Worm (Caenorhabditis elegans): ENCODE results near the gene chil-24.

The chil-24 gene

DNA sequence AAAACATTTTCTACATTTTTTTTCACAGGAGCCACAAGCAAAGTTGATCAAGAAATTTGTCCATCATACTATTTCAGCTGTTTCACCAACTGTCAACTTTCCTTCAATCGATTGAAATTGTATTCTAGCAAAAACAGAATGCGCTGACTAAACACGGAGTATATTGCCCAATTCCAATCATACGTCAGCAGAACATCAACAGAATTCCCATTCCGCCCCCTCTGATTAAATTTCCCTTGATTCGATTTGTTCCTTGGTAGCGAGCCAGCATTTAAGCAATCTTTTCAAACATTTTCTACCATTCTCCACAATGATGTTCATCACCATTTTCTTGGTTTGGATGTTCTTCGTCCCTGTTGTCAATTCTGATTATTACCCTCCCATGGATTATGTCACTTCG is 16.9 kb downstream of the chil-24 start, which contains the start of gene T10D4.15:
T10D4.15 (plus strand) TSS at position 301 of the 400 bp plus-strand sequence.
- TF ChIP-seq sea-1 (GFP tag; conservative IDR thresholded peaks at IDR 0.05) = no peak
- TF ChIP-seq hmg-4 (GFP tag; optimal IDR thresholded peaks at IDR 0.05) = no peak
- TF ChIP-seq ceh-13 (GFP tag; optimal IDR thresholded peaks at IDR 0.05) = no peak
- no peak for TF ChIP-seq aly-1 (tag; optimal IDR thresholded peaks at IDR 0.05)
- no peak for TF ChIP-seq tbx-11 (GFP tag; IDR thresholded peaks at IDR 0.05)
- no peak for TF ChIP-seq flt-1 (GFP tag; IDR thresholded peaks at IDR 0.05)
- TF ChIP-seq tbx-37 (GFP tag; conservative IDR thresholded peaks at IDR 0.05) = no peak
- TF ChIP-seq hnd-1 (tag; optimal IDR thresholded peaks at IDR 0.05) = no peak
- no peak for TF ChIP-seq ama-1 (optimal IDR thresholded peaks at IDR 0.05)
- TF ChIP-seq scrt-1 (GFP tag; IDR thresholded peaks at IDR 0.05) = no peak
- TF ChIP-seq ets-7 (tag; optimal IDR thresholded peaks at IDR 0.05) = no peak
- TF ChIP-seq F13C5.2 (tag; optimal IDR thresholded peaks at IDR 0.05) = no peak
- TF ChIP-seq tra-4 (tag; optimal IDR thresholded peaks at IDR 0.05) = no peak
- TF ChIP-seq pes-1 (GFP tag; IDR thresholded peaks at IDR 0.05) = no peak

DNA sequence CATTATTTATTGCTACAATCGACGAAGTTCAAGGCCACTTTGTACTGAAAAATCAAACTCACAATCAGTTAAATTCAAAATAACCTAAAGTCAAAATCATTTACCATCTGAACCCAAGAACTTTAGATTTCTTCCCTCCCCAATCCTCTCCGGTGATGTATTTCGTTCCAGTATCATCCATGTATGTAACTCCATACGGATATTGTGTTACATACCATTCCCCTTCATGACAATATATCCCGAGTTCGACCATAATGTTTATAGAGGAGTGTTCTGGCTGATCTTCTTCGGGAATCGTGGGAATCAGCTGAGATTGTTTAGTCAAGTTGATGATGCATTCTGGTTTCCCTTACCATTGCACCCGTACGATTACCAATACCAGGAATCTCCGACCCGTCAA is 19.4 kb downstream of the chil-24 start:
- TF ChIP-seq tbx-37 (GFP tag; conservative IDR thresholded peaks at IDR 0.05) = no peak

DNA sequence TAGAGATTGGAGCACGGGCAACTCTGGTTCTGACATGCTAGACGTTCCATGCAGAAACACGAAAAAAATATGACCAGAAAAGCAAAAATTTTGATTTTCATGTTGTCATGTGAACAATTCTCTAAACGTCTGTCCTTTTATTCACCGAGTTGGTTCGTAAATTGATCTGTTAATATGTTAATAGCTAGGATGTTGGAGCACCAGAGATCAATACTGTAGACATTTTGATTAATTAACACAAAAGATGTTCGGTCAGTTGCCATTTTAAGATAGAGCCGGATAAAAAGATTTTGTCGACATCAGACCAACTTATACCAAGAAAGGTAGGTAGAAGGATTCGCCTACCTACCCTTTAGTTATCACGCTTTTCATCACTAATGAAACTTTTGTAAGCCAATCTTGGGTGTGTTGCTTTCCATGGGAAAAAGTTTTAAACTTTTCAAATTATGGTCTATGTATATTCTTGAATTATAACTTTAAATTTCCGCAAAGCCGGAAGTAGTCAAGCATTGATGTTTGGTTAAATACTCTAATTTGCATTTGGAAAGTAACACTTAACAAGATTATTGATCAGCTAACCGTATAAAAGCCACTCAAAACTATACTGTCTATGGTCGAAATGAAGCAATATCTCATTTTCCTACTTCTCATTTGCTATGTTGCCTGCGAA is 20.7 kb downstream of the chil-24 start, which contains the start of the genes T10D4.11 and T10D4.1:
T10D4.11 (minus strand) TSS at position 101 of the 670 bp plus-strand sequence.
T10D4.1 (plus strand) TSS at position 620 of the 670 bp plus-strand sequence.
- TF ChIP-seq hmg-4 (GFP tag; optimal IDR thresholded peaks at IDR 0.05) (no peak), flt-1 (GFP tag; IDR thresholded peaks at IDR 0.05) (no peak), scrt-1 (GFP tag; IDR thresholded peaks at IDR 0.05) (no peak), hnd-1 (tag; optimal IDR thresholded peaks at IDR 0.05) (no peak), tra-4 (tag; optimal IDR thresholded peaks at IDR 0.05) (no peak), B0310.2 (tag; optimal IDR thresholded peaks at IDR 0.05) (no peak), ets-7 (tag; optimal IDR thresholded peaks at IDR 0.05) (no peak), sea-1 (GFP tag; conservative IDR thresholded peaks at IDR 0.05) (no peak), tbx-11 (GFP tag; IDR thresholded peaks at IDR 0.05) (no peak), aly-1 (tag; optimal IDR thresholded peaks at IDR 0.05) (no peak), ceh-13 (GFP tag; optimal IDR thresholded peaks at IDR 0.05) (no peak), F13C5.2 (tag; optimal IDR thresholded peaks at IDR 0.05) (no peak), hmbx-1 (tag; optimal IDR thresholded peaks at IDR 0.05) (no peak)

DNA sequence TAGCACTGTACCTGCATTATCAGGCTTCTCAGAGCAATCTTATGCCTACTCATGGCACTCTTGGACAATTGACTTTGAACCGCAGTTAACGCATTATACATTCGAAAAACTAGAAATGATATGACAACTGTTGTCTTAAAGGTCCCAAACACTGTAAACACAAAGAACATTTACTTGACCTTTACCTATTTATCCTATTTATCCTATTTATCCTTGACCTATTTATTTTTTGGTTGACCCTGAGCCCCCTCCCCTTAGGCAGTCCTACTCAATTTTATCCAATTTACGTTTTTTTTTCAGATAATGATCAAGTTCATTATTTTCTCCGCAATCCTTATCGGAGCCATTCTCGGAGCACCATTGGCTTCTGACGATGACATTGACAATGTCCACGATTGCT is 22.7 kb downstream of the chil-24 start, which contains the start of the genes T10D4.14 and T10D4.19:
T10D4.14 (minus strand) TSS at position 101 of the 400 bp plus-strand sequence.
T10D4.19 (plus strand) TSS at position 304 of the 400 bp plus-strand sequence.
- TF ChIP-seq sea-1 (GFP tag; conservative IDR thresholded peaks at IDR 0.05) (no peak), hmbx-1 (tag; optimal IDR thresholded peaks at IDR 0.05) (no peak), aly-1 (tag; optimal IDR thresholded peaks at IDR 0.05) (no peak), tbx-37 (GFP tag; conservative IDR thresholded peaks at IDR 0.05) (no peak), hnd-1 (tag; optimal IDR thresholded peaks at IDR 0.05) (no peak), tbx-11 (GFP tag; IDR thresholded peaks at IDR 0.05) (no peak), B0310.2 (tag; optimal IDR thresholded peaks at IDR 0.05) (no peak), F13C5.2 (tag; optimal IDR thresholded peaks at IDR 0.05) (no peak), tra-4 (tag; optimal IDR thresholded peaks at IDR 0.05) (no peak), ceh-13 (GFP tag; optimal IDR thresholded peaks at IDR 0.05) (no peak), ceh-36 (tag; optimal IDR thresholded peaks at IDR 0.05) (no peak), hmg-4 (GFP tag; optimal IDR thresholded peaks at IDR 0.05) (no peak), ets-7 (tag; optimal IDR thresholded peaks at IDR 0.05) (no peak), pes-1 (GFP tag; IDR thresholded peaks at IDR 0.05) (no peak), flt-1 (GFP tag; IDR thresholded peaks at IDR 0.05) (no peak), scrt-1 (GFP tag; IDR thresholded peaks at IDR 0.05) (no peak), ama-1 (optimal IDR thresholded peaks at IDR 0.05) (no peak)

DNA sequence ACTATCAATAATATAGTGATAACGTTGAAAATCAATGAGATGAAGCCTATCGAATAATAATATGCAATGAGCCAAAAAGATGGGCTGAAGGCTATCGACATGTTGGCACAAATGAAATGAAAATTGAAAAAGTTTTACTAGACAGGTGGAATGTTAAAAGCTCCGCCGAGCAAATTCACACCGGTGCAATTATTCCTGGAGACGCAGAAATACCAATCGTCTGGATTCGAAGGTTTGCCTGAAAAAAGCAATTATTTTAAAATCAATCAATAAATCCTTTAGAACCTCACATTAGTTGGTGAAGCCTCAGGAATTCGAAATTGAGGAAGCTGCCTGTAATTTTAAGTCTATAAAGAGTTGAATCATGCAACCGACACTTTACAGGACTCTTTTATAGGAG is 25.4 kb downstream of the chil-24 start, which contains the start of gene sri-32:
sri-32 (minus strand) TSS at position 101 of the 400 bp plus-strand sequence.
- no peak for TF ChIP-seq ceh-36 (tag; optimal IDR thresholded peaks at IDR 0.05)
- no peak for TF ChIP-seq tra-4 (tag; optimal IDR thresholded peaks at IDR 0.05)

DNA sequence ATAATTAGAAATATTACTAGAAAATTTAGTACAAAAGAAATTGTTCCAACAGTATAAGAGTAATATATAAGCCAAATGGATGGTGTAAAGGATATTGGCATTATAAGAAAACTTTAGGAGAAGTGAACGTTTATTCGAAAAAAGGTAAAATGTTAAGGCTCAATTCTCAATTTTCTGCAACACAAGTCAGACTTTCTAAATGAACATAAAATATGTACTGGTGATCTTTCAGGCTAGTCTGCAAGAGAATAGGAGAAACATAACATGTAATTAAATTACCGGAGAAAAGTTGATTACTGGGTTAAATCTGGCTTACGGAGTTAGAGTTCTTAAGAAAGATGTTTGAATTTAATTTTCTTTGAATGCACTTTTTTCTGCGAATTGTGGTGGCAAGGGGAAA is 27.8 kb downstream of the chil-24 start, which contains the start of gene sri-33:
sri-33 (minus strand) TSS at position 101 of the 400 bp plus-strand sequence.
- TF ChIP-seq hnd-1 (tag; optimal IDR thresholded peaks at IDR 0.05) (no peak), hmbx-1 (tag; optimal IDR thresholded peaks at IDR 0.05) (no peak), sea-1 (GFP tag; conservative IDR thresholded peaks at IDR 0.05) (no peak), tbx-37 (GFP tag; conservative IDR thresholded peaks at IDR 0.05) (no peak), ceh-13 (GFP tag; optimal IDR thresholded peaks at IDR 0.05) (no peak), ets-7 (tag; optimal IDR thresholded peaks at IDR 0.05) (no peak), B0310.2 (tag; optimal IDR thresholded peaks at IDR 0.05) (no peak), flt-1 (GFP tag; IDR thresholded peaks at IDR 0.05) (no peak), ama-1 (optimal IDR thresholded peaks at IDR 0.05) (no peak), pes-1 (GFP tag; IDR thresholded peaks at IDR 0.05) (no peak), F13C5.2 (tag; optimal IDR thresholded peaks at IDR 0.05) (no peak), hmg-4 (GFP tag; optimal IDR thresholded peaks at IDR 0.05) (no peak), tbx-11 (GFP tag; IDR thresholded peaks at IDR 0.05) (no peak), aly-1 (tag; optimal IDR thresholded peaks at IDR 0.05) (no peak), scrt-1 (GFP tag; IDR thresholded peaks at IDR 0.05) (no peak), tra-4 (tag; optimal IDR thresholded peaks at IDR 0.05) (no peak), ceh-36 (tag; optimal IDR thresholded peaks at IDR 0.05) (no peak)

DNA sequence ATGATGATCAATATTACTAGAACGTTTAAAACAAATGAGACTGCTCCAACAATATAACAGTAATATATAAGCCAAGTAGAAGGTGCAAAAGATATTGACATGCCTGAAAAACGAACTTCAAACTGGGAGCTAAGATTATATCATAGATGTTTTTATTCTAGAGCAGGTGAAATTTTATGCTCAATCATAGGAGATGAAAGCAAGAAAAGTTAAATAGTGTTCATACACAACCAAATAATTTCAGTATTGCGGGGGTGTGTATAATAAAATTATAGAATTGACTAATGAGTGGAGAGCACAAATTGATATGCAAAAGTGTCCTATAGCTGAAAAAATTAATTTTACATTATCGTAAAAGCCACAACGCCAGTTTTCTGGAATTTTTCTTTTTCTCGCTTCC is 30.0 kb downstream of the chil-24 start, which contains the start of gene sri-34:
sri-34 (minus strand) TSS at position 101 of the 400 bp plus-strand sequence.
- TF ChIP-seq F13C5.2 (tag; optimal IDR thresholded peaks at IDR 0.05) = no peak
- TF ChIP-seq scrt-1 (GFP tag; IDR thresholded peaks at IDR 0.05) = no peak
- TF ChIP-seq aly-1 (tag; optimal IDR thresholded peaks at IDR 0.05) = no peak
- TF ChIP-seq ceh-13 (GFP tag; optimal IDR thresholded peaks at IDR 0.05) = no peak
- TF ChIP-seq hmg-4 (GFP tag; optimal IDR thresholded peaks at IDR 0.05) = no peak
- no peak for TF ChIP-seq B0310.2 (tag; optimal IDR thresholded peaks at IDR 0.05)
- no peak for TF ChIP-seq hmbx-1 (tag; optimal IDR thresholded peaks at IDR 0.05)
- TF ChIP-seq flt-1 (GFP tag; IDR thresholded peaks at IDR 0.05) = no peak
- no peak for TF ChIP-seq ama-1 (optimal IDR thresholded peaks at IDR 0.05)
- no peak for TF ChIP-seq ets-7 (tag; optimal IDR thresholded peaks at IDR 0.05)
- no peak for TF ChIP-seq tbx-37 (GFP tag; conservative IDR thresholded peaks at IDR 0.05)
- TF ChIP-seq tbx-11 (GFP tag; IDR thresholded peaks at IDR 0.05) = no peak
- no peak for TF ChIP-seq ceh-36 (tag; optimal IDR thresholded peaks at IDR 0.05)
- no peak for TF ChIP-seq tra-4 (tag; optimal IDR thresholded peaks at IDR 0.05)
- TF ChIP-seq pes-1 (GFP tag; IDR thresholded peaks at IDR 0.05) = no peak
- TF ChIP-seq hnd-1 (tag; optimal IDR thresholded peaks at IDR 0.05) = no peak
- no peak for TF ChIP-seq sea-1 (GFP tag; conservative IDR thresholded peaks at IDR 0.05)
